Worm (Caenorhabditis elegans): ENCODE results near the gene doxa-1.

Gene doxa-1

DNA sequence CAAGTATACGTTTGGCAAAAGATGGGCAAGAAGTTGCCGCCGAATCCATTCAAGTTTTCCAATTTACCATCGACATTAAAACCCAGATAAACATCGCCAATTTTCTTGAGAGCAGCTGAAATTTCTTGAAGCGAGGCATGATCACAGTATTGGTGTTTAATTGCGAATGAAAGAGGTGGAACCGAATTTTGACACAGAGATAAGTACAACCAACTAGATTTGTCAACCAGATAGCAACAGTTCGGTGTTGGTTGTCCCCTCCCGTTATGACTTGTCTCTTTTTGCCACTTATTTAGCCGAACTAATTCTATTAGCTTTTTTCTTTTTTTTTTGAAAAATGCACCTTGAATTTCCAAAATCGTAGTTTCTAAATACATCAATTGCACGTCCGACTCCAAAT, 2.5 kb upstream of the doxa-1 start:
- TF ChIP-seq flt-1 (GFP tag; IDR thresholded peaks at IDR 0.05) (no peak), tab-1 (GFP tag; IDR thresholded peaks at IDR 0.05) (no peak), ztf-29 (GFP tag; IDR thresholded peaks at IDR 0.05) (no peak), klf-2 (GFP tag; conservative IDR thresholded peaks at IDR 0.05) (no peak), cog-1 (tag; optimal IDR thresholded peaks at IDR 0.05) (no peak), ref-1 (GFP tag; conservative IDR thresholded peaks at IDR 0.05) (no peak), med-1 (GFP tag; optimal IDR thresholded peaks at IDR 0.05; ENCODE audit: insufficient read depth) (no peak), T22C8.4 (GFP tag; IDR thresholded peaks at IDR 0.05) (no peak), ztf-23 (GFP tag; IDR thresholded peaks at IDR 0.05) (no peak)

DNA sequence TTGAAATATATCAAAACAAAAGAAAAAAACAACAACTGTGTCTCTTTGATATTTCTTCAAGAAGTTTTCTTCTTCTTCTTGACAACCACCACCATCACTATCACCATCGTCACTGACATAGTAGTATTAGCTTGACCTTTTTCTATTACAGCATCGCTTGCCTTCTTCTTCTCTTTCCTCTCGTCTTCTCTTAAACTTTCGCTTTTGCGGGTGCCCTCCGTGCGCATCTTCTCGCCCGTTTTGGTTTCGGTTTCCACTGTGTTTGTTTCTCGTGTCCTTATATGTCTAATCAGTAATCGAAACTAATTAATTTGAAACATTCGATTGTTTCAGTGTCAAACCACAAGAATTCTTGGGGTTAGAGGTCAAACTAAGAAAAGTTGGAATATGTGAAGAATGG, 1.5 kb upstream of the doxa-1 start:
- TF ChIP-seq ztf-29 (GFP tag; IDR thresholded peaks at IDR 0.05) (no peak), T22C8.4 (GFP tag; IDR thresholded peaks at IDR 0.05) (no peak), ztf-23 (GFP tag; IDR thresholded peaks at IDR 0.05) (no peak), tab-1 (GFP tag; IDR thresholded peaks at IDR 0.05) (no peak), klf-2 (GFP tag; conservative IDR thresholded peaks at IDR 0.05) (no peak), med-1 (GFP tag; optimal IDR thresholded peaks at IDR 0.05; ENCODE audit: insufficient read depth) (no peak), cog-1 (tag; optimal IDR thresholded peaks at IDR 0.05) (no peak), ref-1 (GFP tag; conservative IDR thresholded peaks at IDR 0.05) (no peak), flt-1 (GFP tag; IDR thresholded peaks at IDR 0.05) (no peak)

DNA sequence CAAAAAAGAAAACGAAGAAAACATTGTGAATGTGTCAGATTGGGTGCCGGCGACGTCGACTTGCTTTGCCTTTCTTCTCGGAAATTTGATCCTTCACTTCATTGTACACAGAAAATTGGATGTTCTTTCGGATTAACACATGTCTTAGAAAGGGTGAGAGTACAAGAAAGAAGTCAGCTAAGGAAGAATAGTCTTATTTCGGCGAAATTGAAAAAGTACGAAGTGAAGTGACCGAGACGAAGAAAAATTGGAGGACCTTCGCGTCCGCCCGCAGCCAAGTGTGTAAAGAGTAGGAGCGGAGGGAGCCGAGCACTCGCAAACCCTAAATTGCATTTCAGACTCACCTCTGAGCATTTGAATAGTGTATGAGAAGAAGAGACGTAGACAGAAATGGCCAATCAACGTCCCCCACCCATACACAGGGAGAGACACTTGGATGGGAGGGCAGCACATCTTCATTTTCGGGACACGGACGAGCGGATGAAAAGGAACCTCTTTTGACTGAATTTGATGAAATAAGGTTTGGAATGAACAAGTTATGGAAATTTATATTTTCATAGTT, 7.8 kb downstream of the doxa-1 start, which contains the start of gene glr-1:
glr-1 (minus strand) TSS at position 51 of the 562 bp plus-strand sequence.
- TF ChIP-seq klf-2 (GFP tag; conservative IDR thresholded peaks at IDR 0.05), result no peak
- TF ChIP-seq med-1 (GFP tag; optimal IDR thresholded peaks at IDR 0.05; ENCODE audit: insufficient read depth), result no peak
- TF ChIP-seq ref-1 (GFP tag; conservative IDR thresholded peaks at IDR 0.05), result no peak
- TF ChIP-seq ztf-29 (GFP tag; IDR thresholded peaks at IDR 0.05), result no peak
- TF ChIP-seq ztf-23 (GFP tag; IDR thresholded peaks at IDR 0.05), result no peak
- TF ChIP-seq T22C8.4 (GFP tag; IDR thresholded peaks at IDR 0.05), result no peak
- no peak for TF ChIP-seq cog-1 (tag; optimal IDR thresholded peaks at IDR 0.05)
- TF ChIP-seq flt-1 (GFP tag; IDR thresholded peaks at IDR 0.05), result no peak
- no peak for TF ChIP-seq tab-1 (GFP tag; IDR thresholded peaks at IDR 0.05)

DNA sequence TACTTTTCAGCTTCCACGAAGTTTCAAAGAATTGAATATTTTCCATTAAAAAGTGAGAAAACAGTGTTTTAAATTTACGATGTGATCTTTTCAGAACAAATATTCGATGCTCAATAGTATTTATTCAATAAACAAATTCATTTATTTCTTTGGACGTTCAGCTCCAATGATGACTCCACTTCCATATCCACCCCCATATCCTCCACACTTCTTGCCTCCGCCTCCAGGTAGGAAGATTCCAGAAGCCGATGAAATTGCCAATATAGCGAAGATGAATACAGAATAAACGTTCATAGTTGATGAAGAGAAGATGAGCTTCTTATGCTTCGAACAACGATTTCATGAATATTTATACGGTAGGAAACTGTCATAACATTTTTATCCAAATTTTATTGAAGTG, 8.3 kb downstream of the doxa-1 start, which contains the start of gene fip-3:
fip-3 (minus strand) TSS at position 294 of the 400 bp plus-strand sequence.
- TF ChIP-seq med-1 (GFP tag; optimal IDR thresholded peaks at IDR 0.05; ENCODE audit: insufficient read depth) (no peak), T22C8.4 (GFP tag; IDR thresholded peaks at IDR 0.05) (no peak), ztf-23 (GFP tag; IDR thresholded peaks at IDR 0.05) (no peak), tab-1 (GFP tag; IDR thresholded peaks at IDR 0.05) (no peak)

DNA sequence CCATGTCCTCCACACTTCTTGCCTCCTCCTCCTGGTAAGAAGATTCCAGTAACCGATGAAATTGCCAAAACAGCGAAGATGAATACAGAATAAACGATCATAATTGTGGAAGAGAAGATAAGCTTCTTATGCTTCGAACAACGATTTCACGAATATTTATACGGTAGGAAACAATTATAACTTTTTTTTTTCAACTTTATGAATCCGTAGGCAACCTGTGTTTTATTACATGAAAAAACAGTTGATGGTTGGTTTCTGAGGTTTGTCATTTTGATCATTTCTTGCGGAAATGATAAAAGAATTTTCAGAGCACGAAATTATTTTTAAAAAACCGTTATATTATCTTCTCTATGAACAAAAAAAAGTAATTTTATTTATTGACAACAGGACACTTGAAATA, 10.0 kb downstream of the doxa-1 start, which contains the start of gene fipr-16:
fipr-16 (minus strand) TSS at position 101 of the 400 bp plus-strand sequence.
- TF ChIP-seq tab-1 (GFP tag; IDR thresholded peaks at IDR 0.05) (no peak), med-1 (GFP tag; optimal IDR thresholded peaks at IDR 0.05; ENCODE audit: insufficient read depth) (no peak), ref-1 (GFP tag; conservative IDR thresholded peaks at IDR 0.05) (no peak), klf-2 (GFP tag; conservative IDR thresholded peaks at IDR 0.05) (no peak), cog-1 (tag; optimal IDR thresholded peaks at IDR 0.05) (no peak), T22C8.4 (GFP tag; IDR thresholded peaks at IDR 0.05) (no peak), ztf-23 (GFP tag; IDR thresholded peaks at IDR 0.05) (no peak), ztf-29 (GFP tag; IDR thresholded peaks at IDR 0.05) (no peak), flt-1 (GFP tag; IDR thresholded peaks at IDR 0.05) (no peak)

DNA sequence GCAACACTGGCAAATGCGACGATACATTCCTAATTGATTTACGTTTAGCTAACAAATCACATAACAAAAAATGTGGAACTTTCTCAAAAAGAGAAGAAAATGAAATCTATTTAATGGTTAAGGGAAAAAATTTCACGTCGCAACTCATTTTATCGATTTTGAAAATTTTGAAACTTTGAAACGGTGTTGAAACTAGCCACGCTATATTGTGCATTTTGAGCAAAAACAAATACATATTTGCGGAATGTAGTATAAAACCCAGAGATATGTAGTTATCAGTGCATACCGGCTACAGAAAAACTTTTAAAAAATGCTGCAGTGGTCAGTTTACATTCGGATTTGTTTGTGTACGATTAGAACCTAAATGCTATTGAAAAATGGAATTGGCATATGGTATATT, 12.7 kb downstream of the doxa-1 start, which contains the start of gene C06E1.7:
C06E1.7 (minus strand) TSS at position 101 of the 400 bp plus-strand sequence.
- no peak for TF ChIP-seq flt-1 (GFP tag; IDR thresholded peaks at IDR 0.05)
- no peak for TF ChIP-seq klf-2 (GFP tag; conservative IDR thresholded peaks at IDR 0.05)
- no peak for TF ChIP-seq ztf-29 (GFP tag; IDR thresholded peaks at IDR 0.05)
- no peak for TF ChIP-seq ref-1 (GFP tag; conservative IDR thresholded peaks at IDR 0.05)
- no peak for TF ChIP-seq med-1 (GFP tag; optimal IDR thresholded peaks at IDR 0.05; ENCODE audit: insufficient read depth)

DNA sequence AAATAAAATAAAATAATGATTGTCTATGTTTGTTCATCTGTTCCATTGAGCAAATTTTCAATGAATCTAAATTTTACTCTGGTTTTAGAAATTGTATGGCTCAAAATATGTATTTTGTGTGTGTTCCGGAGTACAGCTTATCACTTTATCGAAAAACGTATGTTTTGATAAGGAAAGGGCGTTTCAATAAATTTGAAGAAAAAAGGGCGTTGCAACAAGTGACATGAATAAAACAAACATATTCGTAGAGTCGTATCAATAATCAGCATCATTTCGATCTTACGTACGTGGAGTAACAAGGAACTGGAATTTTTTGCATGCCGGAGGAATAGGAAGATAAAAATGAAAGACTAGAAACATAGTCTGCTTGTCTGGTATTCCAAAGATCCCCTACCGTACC, 13.2 kb downstream of the doxa-1 start:
- no peak for TF ChIP-seq klf-2 (GFP tag; conservative IDR thresholded peaks at IDR 0.05)
- no peak for TF ChIP-seq ztf-23 (GFP tag; IDR thresholded peaks at IDR 0.05)
- TF ChIP-seq tab-1 (GFP tag; IDR thresholded peaks at IDR 0.05), result no peak

DNA sequence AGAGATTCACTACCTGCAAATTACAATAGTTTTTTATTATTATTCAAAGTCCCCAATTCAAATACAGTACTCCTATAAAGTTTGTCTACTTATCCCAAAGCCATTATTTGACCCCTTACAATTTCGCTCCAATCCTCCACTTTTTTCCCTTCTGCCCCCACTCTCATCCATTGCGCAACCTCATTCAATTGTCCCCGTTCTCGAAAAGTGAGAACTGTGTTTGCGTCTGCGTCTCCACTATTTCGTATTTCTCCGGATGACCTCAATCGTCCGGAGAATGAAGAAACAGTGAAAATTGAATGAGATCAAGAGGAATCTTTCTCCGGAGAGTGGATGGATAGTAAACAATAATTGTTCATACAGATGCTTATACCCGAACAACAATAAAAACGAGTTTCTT, 15.8 kb downstream of the doxa-1 start:
- TF ChIP-seq ref-1 (GFP tag; conservative IDR thresholded peaks at IDR 0.05) (no peak), ztf-29 (GFP tag; IDR thresholded peaks at IDR 0.05) (no peak)

DNA sequence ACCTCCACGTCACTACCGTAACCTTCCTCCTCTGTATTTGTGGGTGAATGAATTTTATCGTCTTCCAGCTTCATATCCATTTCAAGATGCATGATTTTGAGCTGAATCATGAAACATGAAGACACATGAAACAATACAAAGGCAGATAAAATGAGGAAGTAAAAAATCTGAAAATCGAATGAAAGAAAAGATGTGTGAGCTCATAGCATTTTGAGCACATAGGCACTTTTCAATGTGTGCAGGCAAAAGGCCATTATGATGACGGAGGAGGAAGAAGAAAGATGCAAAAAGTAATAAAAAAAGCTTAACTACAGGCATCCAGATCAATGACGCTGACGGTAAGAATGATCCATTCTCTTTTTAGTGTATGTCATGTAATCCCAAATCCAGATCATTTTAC, 16.9 kb downstream of the doxa-1 start, which contains the start of gene ztf-30:
ztf-30 (minus strand) TSS at position 101 of the 400 bp plus-strand sequence.
- TF ChIP-seq ztf-29 (GFP tag; IDR thresholded peaks at IDR 0.05) (no peak), ref-1 (GFP tag; conservative IDR thresholded peaks at IDR 0.05) (no peak)

DNA sequence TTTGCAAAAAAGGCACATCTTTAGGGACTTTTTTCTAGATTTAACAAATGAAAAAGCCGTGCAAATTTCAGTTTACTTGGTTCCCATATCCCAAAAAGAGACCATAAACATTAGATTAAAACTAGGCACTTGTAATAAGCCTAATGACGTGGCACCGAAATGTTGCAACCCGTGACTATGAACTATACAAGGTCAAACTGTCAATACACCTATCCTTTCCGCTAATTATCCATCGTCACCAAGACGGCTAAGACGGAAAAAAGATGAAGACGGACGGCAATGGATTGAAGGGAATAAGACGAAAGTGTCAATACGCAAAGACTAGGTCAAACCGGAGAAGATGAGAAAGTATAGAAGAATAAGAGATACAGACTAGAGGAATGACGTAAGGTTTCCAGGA, 18.1 kb downstream of the doxa-1 start:
- TF ChIP-seq ztf-23 (GFP tag; IDR thresholded peaks at IDR 0.05) (no peak), med-1 (GFP tag; optimal IDR thresholded peaks at IDR 0.05; ENCODE audit: insufficient read depth) (no peak), ref-1 (GFP tag; conservative IDR thresholded peaks at IDR 0.05) (no peak), tab-1 (GFP tag; IDR thresholded peaks at IDR 0.05) (no peak), flt-1 (GFP tag; IDR thresholded peaks at IDR 0.05) (no peak), cog-1 (tag; optimal IDR thresholded peaks at IDR 0.05) (no peak), T22C8.4 (GFP tag; IDR thresholded peaks at IDR 0.05) (no peak), klf-2 (GFP tag; conservative IDR thresholded peaks at IDR 0.05) (no peak), ztf-29 (GFP tag; IDR thresholded peaks at IDR 0.05) (no peak)

DNA sequence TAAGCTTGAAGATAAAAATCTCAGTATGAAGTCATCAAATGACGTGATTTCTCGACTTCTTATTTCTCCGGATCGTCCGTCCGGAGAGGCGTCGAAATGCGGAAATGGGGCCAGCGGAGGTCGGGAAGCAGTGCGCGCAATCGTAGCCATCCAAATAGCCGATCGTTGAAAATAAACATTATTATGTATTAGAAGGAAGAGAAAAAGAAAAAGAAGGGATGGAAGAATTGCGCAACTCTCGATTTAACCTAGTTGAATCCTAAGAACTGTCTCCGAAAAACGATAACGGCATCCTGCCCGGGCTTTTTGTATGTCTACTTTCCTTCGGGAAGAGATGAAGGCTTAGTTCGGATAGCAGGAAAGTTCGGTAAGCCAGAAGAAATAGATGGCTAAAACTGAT, 21.2 kb downstream of the doxa-1 start:
- TF ChIP-seq ztf-23 (GFP tag; IDR thresholded peaks at IDR 0.05) (no peak), flt-1 (GFP tag; IDR thresholded peaks at IDR 0.05) (no peak), tab-1 (GFP tag; IDR thresholded peaks at IDR 0.05) (no peak), cog-1 (tag; optimal IDR thresholded peaks at IDR 0.05) (no peak), ztf-29 (GFP tag; IDR thresholded peaks at IDR 0.05) (no peak), T22C8.4 (GFP tag; IDR thresholded peaks at IDR 0.05) (no peak), med-1 (GFP tag; optimal IDR thresholded peaks at IDR 0.05; ENCODE audit: insufficient read depth) (no peak), klf-2 (GFP tag; conservative IDR thresholded peaks at IDR 0.05) (no peak), ref-1 (GFP tag; conservative IDR thresholded peaks at IDR 0.05) (no peak)
